Worm (Caenorhabditis elegans) whole organism, L3 larva: ENCODE measurements around the gene Y77E11A.23.

Source experiments
- egl-27 ChIP-seq: sonication (generic microtip); optimal IDR thresholded peaks from 4 replicates; lab custom pipeline; 2017; ENCODE audit warnings: missing biosample characterization, missing genetic modification reagents, missing genetic modification characterization
- elt-3 ChIP-seq, 3 experiments: fragments of 150-350 bp in 1 of 3; sonication (generic microtip) in 2 of 3; optimal IDR thresholded peaks; 2 replicates in 2 of 3; 4 replicates in 1 of 3; lab custom pipeline; 2014 to 2017; ENCODE audit warnings: missing biosample characterization in 3 of 3, missing genetic modification characterization in 3 of 3
- fkh-2 ChIP-seq: fragments of 150-350 bp; optimal IDR thresholded peaks from 2 replicates; lab custom pipeline; 2014; ENCODE audit warnings: missing biosample characterization, missing genetic modification reagents, missing genetic modification characterization
- lin-15B ChIP-seq: fragments of 150-350 bp; optimal IDR thresholded peaks from 2 replicates; lab custom pipeline; 2014; ENCODE audit warnings: missing biosample characterization, missing genetic modification characterization
- nhr-11 ChIP-seq: fragments of 150-350 bp; optimal IDR thresholded peaks from 2 replicates; lab custom pipeline; 2014; ENCODE audit warnings: missing biosample characterization, missing genetic modification characterization
- nhr-237 ChIP-seq: fragments of 150-350 bp; optimal IDR thresholded peaks from 2 replicates; lab custom pipeline; 2014; ENCODE audit warnings: missing biosample characterization, missing genetic modification characterization
- nhr-28 ChIP-seq: fragments of 150-350 bp; optimal IDR thresholded peaks from 2 replicates; lab custom pipeline; 2014; ENCODE audit warnings: missing biosample characterization, missing genetic modification characterization
- nhr-76 ChIP-seq: fragments of 150-350 bp; sonication (generic microtip); optimal IDR thresholded peaks from 5 replicates; lab custom pipeline; 2014; ENCODE audit warnings: missing biosample characterization, missing genetic modification characterization
- pqm-1 ChIP-seq: fragments of 150-350 bp; optimal IDR thresholded peaks from 2 replicates; lab custom pipeline; 2017; ENCODE audit warnings: missing biosample characterization, missing genetic modification characterization, inconsistent platforms
- skn-1 ChIP-seq: fragments of 150-350 bp; optimal IDR thresholded peaks from 2 replicates; lab custom pipeline; 2014; ENCODE audit warnings: missing biosample characterization, missing genetic modification characterization
- snpc-4 ChIP-seq: fragments of 150-350 bp; optimal IDR thresholded peaks from 2 replicates; lab custom pipeline; 2014; ENCODE audit warnings: missing biosample characterization, missing genetic modification characterization
- ztf-11 ChIP-seq: fragments of 150-350 bp; optimal IDR thresholded peaks from 2 replicates; lab custom pipeline; 2014; ENCODE audit warnings: missing biosample characterization, missing genetic modification characterization
- ztf-4 ChIP-seq: fragments of 150-350 bp; optimal IDR thresholded peaks from 2 replicates; lab custom pipeline; 2014; ENCODE audit warnings: missing biosample characterization, missing genetic modification characterization

ce11 chrIV:1459419-1459818, 29.3 kb upstream of the Y77E11A.23 start:
- TF ChIP-seq snpc-4 (tag; lab: Kevin White, UChicago) = no peak
- TF ChIP-seq nhr-11 (tag; lab: Kevin White, UChicago) = no peak
- no peak for TF ChIP-seq nhr-76 (tag; lab: Kevin White, UChicago)
- no peak for TF ChIP-seq lin-15B
- no peak for TF ChIP-seq ztf-4
- TF ChIP-seq elt-3 (tag; optimal IDR thresholded peaks at IDR 0.05; lab: Kevin White, UChicago) = no peak
- no peak for TF ChIP-seq fkh-2
- no peak for TF ChIP-seq egl-27
- no peak for TF ChIP-seq skn-1 (tag; lab: Kevin White, UChicago)
- TF ChIP-seq nhr-28 (tag; lab: Kevin White, UChicago) = no peak
- TF ChIP-seq pqm-1 = no peak
- no peak for TF ChIP-seq ztf-11
- no peak for TF ChIP-seq nhr-237
